Fruit fly (Drosophila melanogaster) whole organism, adult: ENCODE results near the gene Reck.

Experiments used
- CG11617 ChIP-seq: fragments of 200-800 bp; sonication (Bioruptor generic); optimal IDR thresholded peaks from 2 replicates; lab custom pipeline; 2017; ENCODE audit warnings: mild to moderate bottlenecking, missing biosample characterization, missing genetic modification reagents, missing genetic modification characterization
- CG12768 ChIP-seq: fragments of 200-800 bp; sonication (Bioruptor generic); optimal IDR thresholded peaks from 2 replicates; lab custom pipeline; 2017; ENCODE audit warnings: missing biosample characterization, missing genetic modification characterization, mild to moderate bottlenecking, moderate library complexity, missing genetic modification reagents
- CG14711 ChIP-seq: fragments of 200-800 bp; sonication (Bioruptor generic); optimal IDR thresholded peaks from 2 replicates; lab custom pipeline; 2018; ENCODE audit warnings: missing biosample characterization, mild to moderate bottlenecking, missing genetic modification characterization, moderate library complexity
- CG1620 ChIP-seq: fragments of 200-800 bp; sonication (Bioruptor generic); optimal IDR thresholded peaks from 2 replicates; lab custom pipeline; 2016; ENCODE audit warnings: missing biosample characterization, missing genetic modification characterization
- CG33017 ChIP-seq: fragments of 200-800 bp; sonication (Bioruptor generic); optimal IDR thresholded peaks from 2 replicates; lab custom pipeline; 2018; ENCODE audit warnings: missing biosample characterization, mild to moderate bottlenecking, missing genetic modification characterization, moderate library complexity
- CG5204 ChIP-seq: fragments of 200-800 bp; sonication (Bioruptor generic); optimal IDR thresholded peaks from 2 replicates; lab custom pipeline; 2016; ENCODE audit warnings: missing biosample characterization, missing genetic modification characterization
- CG7045 ChIP-seq: fragments of 200-800 bp; sonication (Bioruptor generic); optimal IDR thresholded peaks from 2 replicates; lab custom pipeline; 2017; ENCODE audit warnings: missing biosample characterization, mild to moderate bottlenecking, missing genetic modification characterization
- CG7101 ChIP-seq: fragments of 200-800 bp; sonication (Bioruptor generic); optimal IDR thresholded peaks from 2 replicates; lab custom pipeline; 2018; ENCODE audit warnings: missing biosample characterization, mild to moderate bottlenecking, missing genetic modification characterization, moderate library complexity
- Clk ChIP-seq: fragments of 200-800 bp; sonication (Bioruptor generic); optimal IDR thresholded peaks from 2 replicates; lab custom pipeline; 2017; ENCODE audit warnings: missing biosample characterization, missing genetic modification characterization
- Crg-1 ChIP-seq: fragments of 200-800 bp; sonication (Bioruptor generic); optimal IDR thresholded peaks from 2 replicates; lab custom pipeline; 2016; ENCODE audit warnings: missing biosample characterization, missing genetic modification characterization
- Hr96 ChIP-seq: fragments of 200-800 bp; sonication (Bioruptor generic); optimal IDR thresholded peaks from 2 replicates; lab custom pipeline; 2016; ENCODE audit warnings: missing biosample characterization, missing genetic modification characterization
- Mnt ChIP-seq: fragments of 200-800 bp; sonication (Bioruptor generic); optimal IDR thresholded peaks from 2 replicates; lab custom pipeline; 2016; ENCODE audit warnings: missing biosample characterization, mild to moderate bottlenecking, missing genetic modification characterization
- bab1 ChIP-seq: fragments of 200-800 bp; sonication (Bioruptor generic); optimal IDR thresholded peaks from 3 replicates; lab custom pipeline; 2019; ENCODE audit warnings: missing biosample characterization, mild to moderate bottlenecking, missing genetic modification characterization, moderate library complexity
- cic ChIP-seq: fragments of 200-800 bp; sonication (Bioruptor generic); optimal IDR thresholded peaks from 2 replicates; lab custom pipeline; 2017; ENCODE audit warnings: missing biosample characterization, mild to moderate bottlenecking, missing genetic modification characterization, moderate library complexity
- cnc ChIP-seq, 2 experiments: fragments of >200 bp; optimal IDR thresholded peaks; 2 replicates each; lab custom pipeline; 2017
- ovo ChIP-seq: fragments of 200-800 bp; sonication (Bioruptor generic); optimal IDR thresholded peaks from 2 replicates; lab custom pipeline; 2016; ENCODE audit warnings: missing biosample characterization, missing genetic modification characterization
- pad ChIP-seq: fragments of 200-800 bp; sonication (Bioruptor generic); optimal IDR thresholded peaks from 3 replicates; lab custom pipeline; 2017; ENCODE audit warnings: missing biosample characterization, missing genetic modification characterization, mild to moderate bottlenecking, moderate library complexity, missing genetic modification reagents
- tj ChIP-seq: fragments of 200-800 bp; sonication (Bioruptor generic); optimal IDR thresholded peaks from 3 replicates; lab custom pipeline; 2017; ENCODE audit warnings: missing biosample characterization, mild to moderate bottlenecking, missing genetic modification characterization, moderate library complexity
- toe ChIP-seq: fragments of 200-800 bp; sonication (Bioruptor generic); optimal IDR thresholded peaks from 2 replicates; lab custom pipeline; 2016; ENCODE audit warnings: missing biosample characterization, missing genetic modification characterization

Reck gene

dm6 chr3L:14957033-14957328 lies 56.9 kb downstream of the Reck start:
- TF ChIP-seq pad (GFP tag; lab: Kevin White, UChicago) (no peak), ovo (GFP tag; lab: Kevin White, UChicago) (no peak), CG5204 (GFP tag; lab: Kevin White, UChicago) (no peak), CG12768 (GFP tag; lab: Kevin White, UChicago) (no peak), toe (no peak), Mnt (GFP tag; lab: Kevin White, UChicago) (no peak), Hr96 (GFP tag; lab: Kevin White, UChicago) (no peak), cic (GFP tag; lab: Kevin White, UChicago) (no peak), CG7101 (tag; lab: Kevin White, UChicago) (no peak), CG7045 (GFP tag; lab: Kevin White, UChicago) (no peak), Clk (GFP tag; lab: Kevin White, UChicago) (no peak), Crg-1 (GFP tag; lab: Kevin White, UChicago) (no peak)

dm6 chr3L:14956288-14957032 lies 57.4 kb downstream of the Reck start:
- TF ChIP-seq CG5204 (GFP tag; lab: Kevin White, UChicago), result no peak
- TF ChIP-seq Mnt (GFP tag; lab: Kevin White, UChicago), result no peak
- TF ChIP-seq CG33017 (tag; lab: Kevin White, UChicago), result no peak
- TF ChIP-seq bab1, result no peak
- TF ChIP-seq ovo (GFP tag; lab: Kevin White, UChicago), result no peak
- no peak for TF ChIP-seq CG11617 (GFP tag; lab: Kevin White, UChicago)
- TF ChIP-seq Clk (GFP tag; lab: Kevin White, UChicago), result no peak
- TF ChIP-seq CG12768 (GFP tag; lab: Kevin White, UChicago), result no peak
- no peak for TF ChIP-seq CG14711 (tag; lab: Kevin White, UChicago)
- no peak for TF ChIP-seq Hr96 (GFP tag; lab: Kevin White, UChicago)
- no peak for TF ChIP-seq cnc (optimal IDR thresholded peaks at IDR 0.05; lab: Kevin White, UChicago)
- no peak for TF ChIP-seq Crg-1 (GFP tag; lab: Kevin White, UChicago)
- TF ChIP-seq tj (GFP tag; lab: Kevin White, UChicago), result no peak
- no peak for TF ChIP-seq CG7045 (GFP tag; lab: Kevin White, UChicago)
- TF ChIP-seq pad (GFP tag; lab: Kevin White, UChicago), result no peak
- TF ChIP-seq CG1620 (GFP tag; lab: Kevin White, UChicago), result no peak

dm6 chr3L:14952858-14953669 lies 60.8 kb downstream of the Reck start:
- TF ChIP-seq cnc (optimal IDR thresholded peaks at IDR 0.05; lab: Kevin White, UChicago) (no peak), toe (no peak), cic (GFP tag; lab: Kevin White, UChicago) (no peak), CG5204 (GFP tag; lab: Kevin White, UChicago) (no peak)
